Fruit fly (Drosophila melanogaster) whole organism, embryonic: ENCODE measurements around the gene CG10347.

ENCODE experiments used
- ATbp ChIP-seq: fragments of 200-800 bp; sonication (Bioruptor generic); optimal IDR thresholded peaks from 2 replicates; lab custom pipeline; 2017; ENCODE audit warnings: missing biosample characterization, mild to moderate bottlenecking, missing genetic modification characterization, missing genetic modification reagents
- Awh ChIP-seq: fragments of 200-800 bp; sonication (Bioruptor generic); IDR thresholded peaks from 2 replicates; pipeline ENCODE4, ENCODE4 v1.3.6; 2022; ENCODE audit warnings: missing biosample characterization, missing genetic modification characterization
- CG11456 ChIP-seq: fragments of 200-800 bp; sonication (Bioruptor generic); IDR thresholded peaks from 3 replicates; pipeline ENCODE4 v1.3.6; 2022; ENCODE audit warnings: missing biosample characterization, missing genetic modification characterization
- CG11504 ChIP-seq: fragments of 200-800 bp; sonication (Bioruptor generic); optimal IDR thresholded peaks from 3 replicates; lab custom pipeline; 2019; ENCODE audit warnings: missing biosample characterization, mild to moderate bottlenecking, missing genetic modification characterization, moderate library complexity
- CG12104 ChIP-seq: fragments of 200-800 bp; sonication (Bioruptor generic); optimal IDR thresholded peaks from 3 replicates; lab custom pipeline; 2016; ENCODE audit warnings: missing biosample characterization, missing genetic modification characterization
- CG12942 ChIP-seq: fragments of 200-800 bp; sonication (Bioruptor generic); optimal IDR thresholded peaks from 3 replicates; lab custom pipeline; 2016; ENCODE audit warnings: missing biosample characterization, missing genetic modification characterization
- CG13296 ChIP-seq: fragments of 200-800 bp; sonication (Bioruptor generic); optimal IDR thresholded peaks from 3 replicates; lab custom pipeline; 2018; ENCODE audit warnings: missing biosample characterization, mild to moderate bottlenecking, missing genetic modification characterization
- CG1529 ChIP-seq: fragments of 200-800 bp; sonication (Bioruptor generic); optimal IDR thresholded peaks from 3 replicates; lab custom pipeline; 2018; ENCODE audit warnings: missing biosample characterization, missing genetic modification characterization
- CG17802 ChIP-seq: fragments of 200-800 bp; sonication (Bioruptor generic); optimal IDR thresholded peaks from 2 replicates; lab custom pipeline; 2018; ENCODE audit warnings: missing biosample characterization, mild to moderate bottlenecking, missing genetic modification characterization, moderate library complexity
- CG18011 ChIP-seq: fragments of 200-800 bp; sonication (Bioruptor generic); optimal IDR thresholded peaks from 2 replicates; lab custom pipeline; 2017; ENCODE audit warnings: missing biosample characterization, missing genetic modification characterization, mild to moderate bottlenecking, moderate library complexity, missing genotype
- CG2875 ChIP-seq: fragments of 200-800 bp; sonication (Bioruptor generic); optimal IDR thresholded peaks from 2 replicates; lab custom pipeline; 2017; ENCODE audit warnings: missing biosample characterization, mild to moderate bottlenecking, missing genetic modification characterization, missing genetic modification reagents
- CG32767 ChIP-seq: fragments of 200-800 bp; sonication (Bioruptor generic); IDR thresholded peaks from 2 replicates; pipeline ENCODE4 v1.3.6; 2022; ENCODE audit warnings: missing biosample characterization, missing genetic modification characterization
- CG7357 ChIP-seq: fragments of 200-800 bp; sonication (Bioruptor generic); IDR thresholded peaks from 3 replicates; pipeline ENCODE4 v1.3.6; 2022; ENCODE audit warnings: missing biosample characterization, missing genetic modification characterization
- CG7786 ChIP-seq: fragments of 200-800 bp; sonication (Bioruptor generic); optimal IDR thresholded peaks from 2 replicates; lab custom pipeline; 2016; ENCODE audit warnings: missing biosample characterization, missing genetic modification characterization
- CG8388 ChIP-seq: fragments of 200-800 bp; sonication (Bioruptor generic); optimal IDR thresholded peaks from 2 replicates; lab custom pipeline; 2019; ENCODE audit warnings: missing biosample characterization, mild to moderate bottlenecking, missing genetic modification characterization, moderate library complexity
- CG9727 ChIP-seq: fragments of 200-800 bp; sonication (Bioruptor generic); optimal IDR thresholded peaks from 3 replicates; lab custom pipeline; 2017; ENCODE audit warnings: missing biosample characterization, mild to moderate bottlenecking, missing genetic modification characterization
- Dll ChIP-seq: fragments of 200-800 bp; sonication (Bioruptor generic); IDR thresholded peaks from 4 replicates; pipeline ENCODE4 v1.3.6; 2022; ENCODE audit warnings: missing biosample characterization, missing genetic modification characterization; ENCODE audit not compliant: partially characterized antibody
- HLH54F ChIP-seq: fragments of 200-800 bp; sonication (Bioruptor generic); optimal IDR thresholded peaks from 3 replicates; lab custom pipeline; 2016; ENCODE audit warnings: missing biosample characterization, missing genetic modification characterization
- Hey ChIP-seq: fragments of 200-800 bp; sonication (Bioruptor generic); optimal IDR thresholded peaks from 3 replicates; lab custom pipeline; 2018; ENCODE audit warnings: missing biosample characterization, mild to moderate bottlenecking, missing genetic modification characterization
- Lhr ChIP-seq: fragments of 200-800 bp; sonication (Bioruptor generic); optimal IDR thresholded peaks from 3 replicates; lab custom pipeline; 2017; ENCODE audit warnings: mild to moderate bottlenecking, missing biosample characterization, missing genetic modification reagents, missing genetic modification characterization
- Med ChIP-seq: fragments of 200-800 bp; sonication (Bioruptor generic); peaks from one replicate; lab custom pipeline; 2016; ENCODE audit warnings: missing biosample characterization, missing genetic modification characterization, mild to moderate bottlenecking, inconsistent platforms, moderate library complexity
- Mes4 ChIP-seq: fragments of 200-800 bp; sonication (Bioruptor generic); optimal IDR thresholded peaks from 2 replicates; lab custom pipeline; 2016; ENCODE audit warnings: missing biosample characterization, missing genetic modification characterization
- Oli ChIP-seq: fragments of 200-800 bp; sonication (Bioruptor generic); optimal IDR thresholded peaks from 2 replicates; lab custom pipeline; 2018; ENCODE audit warnings: missing biosample characterization, mild to moderate bottlenecking, missing genetic modification characterization, moderate library complexity
- Pdp1 ChIP-seq, 2 experiments: fragments of 200-800 bp; sonication (Bioruptor generic); optimal IDR thresholded peaks; 3 replicates each; lab custom pipeline; 2016; ENCODE audit warnings: missing biosample characterization in 2 of 2, missing genetic modification characterization in 2 of 2, mild to moderate bottlenecking in 1 of 2, moderate library complexity in 1 of 2
- Ravus ChIP-seq: fragments of 200-800 bp; sonication (Bioruptor generic); IDR thresholded peaks from 2 replicates; pipeline ENCODE4 v1.3.6; 2022; ENCODE audit warnings: missing biosample characterization, missing genetic modification characterization
- Stat92E ChIP-seq, 3 experiments: fragments of >200 bp in 2 of 3; fragments of 200-800 bp in 1 of 3; sonication (Bioruptor generic) in 1 of 3; optimal IDR thresholded peaks; 2 replicates each; lab custom pipeline; 2017 to 2019; ENCODE audit warnings: missing biosample characterization in 3 of 3, missing genetic modification characterization in 3 of 3, mild to moderate bottlenecking in 1 of 3, moderate library complexity in 1 of 3
- TFAM ChIP-seq: fragments of 200-800 bp; sonication (Bioruptor generic); optimal IDR thresholded peaks from 2 replicates; lab custom pipeline; 2017; ENCODE audit warnings: missing biosample characterization, missing genetic modification characterization, inconsistent platforms
- Trl ChIP-seq, 3 experiments: fragments of >200 bp in 2 of 3; fragments of 200-800 bp in 1 of 3; sonication (Bioruptor generic) in 1 of 3; optimal IDR thresholded peaks; 2 replicates in 1 of 3; 3 replicates in 2 of 3; lab custom pipeline; 2016 to 2017; ENCODE audit warnings: missing biosample characterization in 1 of 3, missing genetic modification characterization in 1 of 3
- Vsx1 ChIP-seq: fragments of 200-800 bp; sonication (Bioruptor generic); optimal IDR thresholded peaks from 2 replicates; lab custom pipeline; 2017; ENCODE audit warnings: missing biosample characterization, mild to moderate bottlenecking, missing genetic modification characterization, missing genetic modification reagents
- ara ChIP-seq: fragments of 200-800 bp; sonication (Bioruptor generic); IDR thresholded peaks from 2 replicates; pipeline ENCODE4 v1.3.6; 2022; ENCODE audit warnings: missing biosample characterization, missing genetic modification characterization
- btn ChIP-seq: fragments of 200-800 bp; sonication (Bioruptor generic); optimal IDR thresholded peaks from 2 replicates; lab custom pipeline; 2016; ENCODE audit warnings: missing biosample characterization, missing genetic modification characterization
- caup ChIP-seq: fragments of 200-800 bp; sonication (Bioruptor generic); optimal IDR thresholded peaks from 3 replicates; lab custom pipeline; 2017; ENCODE audit warnings: missing biosample characterization, mild to moderate bottlenecking, missing genetic modification characterization, moderate library complexity; ENCODE audit not compliant: severe bottlenecking
- chif ChIP-seq, 2 experiments: fragments of 200-800 bp; sonication (Bioruptor generic); optimal IDR thresholded peaks; 3 replicates each; lab custom pipeline; 2016; ENCODE audit warnings: missing biosample characterization in 2 of 2, missing genetic modification characterization in 2 of 2
- crol ChIP-seq: fragments of 200-800 bp; sonication (Bioruptor generic); IDR thresholded peaks from 2 replicates; pipeline ENCODE4 v1.3.6; 2022; ENCODE audit warnings: missing biosample characterization, missing genetic modification characterization
- gfzf ChIP-seq: fragments of 200-800 bp; sonication (Bioruptor generic); optimal IDR thresholded peaks from 2 replicates; lab custom pipeline; 2016; ENCODE audit warnings: missing biosample characterization, mild to moderate bottlenecking, missing genetic modification characterization, moderate library complexity
- ham ChIP-seq: fragments of 200-800 bp; sonication (Bioruptor generic); IDR thresholded peaks from 2 replicates; pipeline ENCODE4 v1.3.6; 2022; ENCODE audit warnings: missing biosample characterization, missing genetic modification characterization
- hbn ChIP-seq: fragments of 200-800 bp; sonication (Bioruptor generic); IDR thresholded peaks from 2 replicates; pipeline ENCODE4 v1.3.6; 2022; ENCODE audit warnings: missing biosample characterization, missing genetic modification characterization; ENCODE audit not compliant: partially characterized antibody
- mam ChIP-seq: fragments of 200-800 bp; sonication (Bioruptor generic); optimal IDR thresholded peaks from 3 replicates; lab custom pipeline; 2016; ENCODE audit warnings: missing biosample characterization, missing genetic modification characterization
- org-1 ChIP-seq: fragments of 200-800 bp; sonication (Bioruptor generic); optimal IDR thresholded peaks from 2 replicates; lab custom pipeline; 2017; ENCODE audit warnings: missing biosample characterization, missing genetic modification characterization
- sima ChIP-seq: fragments of 200-800 bp; sonication (Bioruptor generic); optimal IDR thresholded peaks from 2 replicates; lab custom pipeline; 2016; ENCODE audit warnings: missing biosample characterization, missing genetic modification characterization
- so ChIP-seq: fragments of 200-800 bp; sonication (Bioruptor generic); IDR thresholded peaks from 3 replicates; pipeline ENCODE4 v1.3.6; 2022; ENCODE audit warnings: missing biosample characterization, missing genetic modification characterization
- stc ChIP-seq: fragments of 200-800 bp; sonication (Bioruptor generic); IDR thresholded peaks from 2 replicates; pipeline ENCODE4 v1.3.6; 2022; ENCODE audit warnings: missing biosample characterization, missing genetic modification characterization
- sug ChIP-seq: fragments of 200-800 bp; optimal IDR thresholded peaks from 2 replicates; lab custom pipeline; 2019; ENCODE audit warnings: missing biosample characterization, mild to moderate bottlenecking, missing genetic modification characterization, moderate library complexity
- tll ChIP-seq, 2 experiments: fragments of 200-800 bp in 1 of 2; fragments of >200 bp in 1 of 2; sonication (Bioruptor generic) in 1 of 2; optimal IDR thresholded peaks; 2 replicates each; lab custom pipeline; 2017 to 2019; ENCODE audit warnings: missing biosample characterization in 2 of 2, missing genetic modification characterization in 2 of 2, mild to moderate bottlenecking in 1 of 2, moderate library complexity in 1 of 2
- trem ChIP-seq: fragments of 200-800 bp; optimal IDR thresholded peaks from 3 replicates; lab custom pipeline; 2019; ENCODE audit warnings: missing biosample characterization, mild to moderate bottlenecking, missing genetic modification characterization, moderate library complexity
- tup ChIP-seq: fragments of 200-800 bp; sonication (Bioruptor generic); optimal IDR thresholded peaks from 2 replicates; lab custom pipeline; 2016; ENCODE audit warnings: missing biosample characterization, mild to moderate bottlenecking, missing genetic modification characterization, moderate library complexity
- unpg ChIP-seq: fragments of 200-800 bp; sonication (Bioruptor generic); optimal IDR thresholded peaks from 3 replicates; lab custom pipeline; 2018; ENCODE audit warnings: missing biosample characterization, mild to moderate bottlenecking, missing genetic modification characterization, moderate library complexity
- zfh2 ChIP-seq: fragments of 200-800 bp; sonication (Bioruptor generic); optimal IDR thresholded peaks from 2 replicates; lab custom pipeline; 2016; ENCODE audit warnings: missing biosample characterization, missing genetic modification characterization

Gene CG10347

DNA sequence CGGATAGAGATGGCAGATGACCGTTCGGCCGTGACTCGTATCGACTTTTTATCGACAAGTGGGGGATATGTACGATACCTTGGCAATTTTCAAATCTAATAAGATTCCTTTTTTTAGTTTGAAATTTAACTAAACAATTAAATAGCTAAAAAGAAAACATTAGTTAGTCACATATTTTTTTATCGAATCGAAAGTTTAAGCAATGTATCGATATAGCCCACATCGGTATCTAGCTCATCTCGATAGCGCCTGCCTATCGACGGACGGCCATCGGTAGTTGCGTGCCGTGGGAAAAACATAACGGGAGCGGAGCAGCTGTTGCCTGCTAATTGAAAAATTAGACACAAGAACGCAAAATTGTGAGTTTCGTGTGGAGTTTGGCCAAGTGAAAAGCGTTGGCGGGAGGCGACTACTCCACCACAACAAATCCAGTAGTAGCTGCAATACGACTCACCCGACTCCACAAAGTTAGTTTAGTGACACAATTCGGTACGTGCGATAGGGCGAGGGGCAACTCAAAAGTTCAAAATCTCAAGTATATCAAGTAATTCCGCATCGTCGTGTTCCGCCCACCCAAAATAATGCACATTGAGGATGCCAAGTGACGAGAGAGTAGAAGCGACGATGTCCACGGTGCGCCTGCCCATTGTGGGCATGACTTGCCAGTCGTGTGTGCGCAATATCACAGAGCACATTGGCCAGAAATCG is at the start of gene CG10347, which contains the start of gene ATP7 (continued):
- TF ChIP-seq CG12104 (GFP tag; lab: Kevin White, UChicago) (peak; percentile 7), CG7786 (GFP tag; lab: Kevin White, UChicago) (peak; percentile 22), CG9727 (peak; percentile 9), ara (GFP tag; lab: Robert Waterston, UW) (no peak), Ravus (GFP tag; lab: Robert Waterston, UW) (no peak), CG18011 (GFP tag; lab: Kevin White, UChicago) (no peak), hbn (GFP tag; lab: Robert Waterston, UW) (peak; percentile 84), CG32767 (GFP tag; lab: Robert Waterston, UW) (no peak), Hey (no peak), HLH54F (peak; percentile 55), trem (tag; lab: Kevin White, UChicago) (peak; percentile 40), gfzf (GFP tag; lab: Kevin White, UChicago) (peak; percentile 5), ATbp (no peak), unpg (GFP tag; lab: Kevin White, UChicago) (no peak), chif (GFP tag; optimal IDR thresholded peaks at IDR 0.05; lab: Kevin White, UChicago) (no peak), caup (no peak), tll (GFP tag; optimal IDR thresholded peaks at IDR 0.05; lab: Kevin White, UChicago) (no peak), Stat92E (GFP tag; optimal IDR thresholded peaks at IDR 0.05; lab: Kevin White, UChicago) (peak in 1 of 3 experiments; percentile 21), CG12942 (no peak), zfh2 (GFP tag; lab: Kevin White, UChicago) (peak; percentile 20), tup (GFP tag; lab: Kevin White, UChicago) (no peak), CG11456 (no peak), CG8388 (GFP tag; lab: Kevin White, UChicago) (no peak), org-1 (no peak), Awh (GFP tag; lab: Robert Waterston, UW) (no peak), CG17802 (tag; lab: Kevin White, UChicago) (no peak), crol (GFP tag; lab: Robert Waterston, UW) (no peak), btn (GFP tag; lab: Kevin White, UChicago) (no peak), Pdp1 (GFP tag; optimal IDR thresholded peaks at IDR 0.05; lab: Kevin White, UChicago) (peak; percentile 11 to 40), Dll (peak; percentile 97), so (no peak), Trl (optimal IDR thresholded peaks at IDR 0.05; lab: Kevin White, UChicago) (no peak), Trl (GFP tag; optimal IDR thresholded peaks at IDR 0.05; lab: Kevin White, UChicago) (peak; percentile 2), mam (GFP tag; lab: Kevin White, UChicago) (peak; percentile 36), Mes4 (GFP tag; lab: Kevin White, UChicago) (peak; percentile 8), TFAM (GFP tag; lab: Kevin White, UChicago) (no peak), CG7357 (no peak), Oli (no peak), sima (no peak), CG13296 (GFP tag; lab: Kevin White, UChicago) (peak; percentile 6), stc (GFP tag; lab: Robert Waterston, UW) (no peak), ham (no peak), sug (tag; lab: Kevin White, UChicago) (peak; percentile 49), CG11504 (tag; lab: Kevin White, UChicago) (peak; percentile 21), Lhr (GFP tag; lab: Kevin White, UChicago) (no peak), Med (peak; percentile 86), CG1529 (GFP tag; lab: Kevin White, UChicago) (no peak), CG2875 (no peak), Vsx1 (peak; percentile 20)
